Worm (Caenorhabditis elegans): ENCODE measurements around the gene T07F8.1.
A peak's percentile ranks its signal among the peaks of the same experiment; 100 is the strongest.

Gene T07F8.1

DNA sequence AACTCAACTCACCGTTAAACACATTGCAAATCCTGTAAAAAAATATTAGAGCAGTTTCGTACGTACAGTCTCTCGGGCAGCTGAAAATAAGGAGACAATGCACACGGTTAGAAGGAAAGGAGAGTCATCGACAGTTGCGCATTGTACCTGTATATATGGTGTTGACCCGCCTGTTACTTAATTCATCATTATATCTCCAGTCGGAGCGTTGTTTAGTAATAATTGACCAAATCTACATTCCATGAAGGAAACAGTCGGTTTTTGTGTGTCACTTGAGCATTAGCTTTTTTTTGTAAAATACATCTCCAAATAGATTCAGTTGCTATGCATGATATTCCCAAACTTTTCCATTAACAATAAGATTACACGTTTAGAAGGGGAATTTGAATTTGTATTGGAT is 13.3 kb downstream of the T07F8.1 start, which contains the start of gene C27H5.12:
TSS of gene C27H5.12 (minus strand) at position 101 of the 400 bp plus-strand sequence.
- TF ChIP-seq unc-39 (tag; optimal IDR thresholded peaks at IDR 0.05) (no peak), egl-27 (tag; optimal IDR thresholded peaks at IDR 0.05) (no peak), lsy-2 (tag; optimal IDR thresholded peaks at IDR 0.05) (no peak), Y55F3AM.14 (GFP tag; optimal IDR thresholded peaks at IDR 0.05) (no peak), zag-1 (tag; optimal IDR thresholded peaks at IDR 0.05) (no peak), nhr-129 (tag; optimal IDR thresholded peaks at IDR 0.05) (no peak), nhr-6 (tag; optimal IDR thresholded peaks at IDR 0.05) (no peak), mab-5 (tag; optimal IDR thresholded peaks at IDR 0.05) (no peak), nhr-21 (tag; optimal IDR thresholded peaks at IDR 0.05) (no peak), skn-1 (tag; optimal IDR thresholded peaks at IDR 0.05) (no peak), sma-3 (GFP tag; optimal IDR thresholded peaks at IDR 0.05) (no peak), ztf-11 (tag; optimal IDR thresholded peaks at IDR 0.05) (no peak), mbf-1 (tag; optimal IDR thresholded peaks at IDR 0.05) (no peak), nhr-237 (tag; optimal IDR thresholded peaks at IDR 0.05) (no peak), ceh-16 (tag; optimal IDR thresholded peaks at IDR 0.05) (no peak), ztf-1 (GFP tag; conservative IDR thresholded peaks at IDR 0.05) (no peak)

DNA sequence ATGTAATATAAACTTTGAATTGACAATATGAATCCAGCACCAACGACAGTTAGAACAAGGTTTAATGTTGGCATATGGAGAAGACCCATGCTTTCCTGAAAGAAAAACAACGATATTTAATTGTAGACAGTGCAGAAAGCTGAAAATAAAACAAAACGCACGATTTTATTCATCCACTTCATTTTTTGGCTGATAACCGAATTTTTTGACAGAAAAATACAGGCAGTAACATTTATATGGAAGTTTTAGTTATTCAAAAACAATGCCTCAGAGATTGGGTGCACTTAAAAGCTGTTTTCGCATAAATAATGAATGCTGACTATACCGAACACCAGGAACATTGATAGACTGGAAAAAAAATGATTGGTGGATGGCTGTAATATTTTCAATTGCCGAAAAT is 17.6 kb downstream of the T07F8.1 start, which contains the start of gene mfsd-13.2:
TSS of gene mfsd-13.2 (minus strand) at position 101 of the 400 bp plus-strand sequence.
- TF ChIP-seq lin-11 (tag; optimal IDR thresholded peaks at IDR 0.05) (no peak), ztf-4 (tag; optimal IDR thresholded peaks at IDR 0.05) (no peak), sem-4 (tag; optimal IDR thresholded peaks at IDR 0.05) (no peak), dmd-4 (tag; optimal IDR thresholded peaks at IDR 0.05) (no peak), zag-1 (tag; optimal IDR thresholded peaks at IDR 0.05) (no peak), mbf-1 (tag; optimal IDR thresholded peaks at IDR 0.05) (no peak), unc-39 (tag; optimal IDR thresholded peaks at IDR 0.05) (no peak), ztf-11 (tag; optimal IDR thresholded peaks at IDR 0.05) (no peak), sma-9 (GFP tag; optimal IDR thresholded peaks at IDR 0.05) (no peak), sma-9 (tag; optimal IDR thresholded peaks at IDR 0.05) (no peak), nhr-12 (tag; optimal IDR thresholded peaks at IDR 0.05) (no peak), R02D3.7 (tag; optimal IDR thresholded peaks at IDR 0.05) (no peak), nhr-23 (tag; optimal IDR thresholded peaks at IDR 0.05) (no peak), peb-1 (tag; optimal IDR thresholded peaks at IDR 0.05) (no peak), skn-1 (tag; optimal IDR thresholded peaks at IDR 0.05) (no peak), blmp-1 (tag; optimal IDR thresholded peaks at IDR 0.05; ENCODE audit: insufficient read depth) (no peak), nhr-21 (tag; optimal IDR thresholded peaks at IDR 0.05) (no peak), ceh-82 (tag; optimal IDR thresholded peaks at IDR 0.05) (no peak)

DNA sequence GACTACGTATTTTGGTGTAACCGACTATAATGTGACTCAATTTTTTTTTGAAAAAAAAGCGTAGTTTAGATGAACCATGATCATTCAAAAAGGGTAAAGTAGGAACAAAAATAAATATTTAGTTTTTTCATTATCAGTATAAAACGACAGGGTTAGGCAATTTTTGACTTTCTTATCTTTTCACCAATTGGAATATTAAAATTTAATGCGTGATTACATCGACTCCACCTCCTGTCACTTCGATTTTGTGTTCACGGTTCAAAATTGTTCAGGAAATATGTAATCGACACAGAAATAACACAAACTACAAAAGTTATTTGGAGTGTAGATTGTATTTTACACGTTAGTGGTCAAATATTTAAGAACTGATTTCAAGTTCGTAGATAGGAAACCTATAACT is 18.6 kb downstream of the T07F8.1 start:
- TF ChIP-seq crh-2 (tag; optimal IDR thresholded peaks at IDR 0.05) (peak; percentile 21), nhr-6 (tag; optimal IDR thresholded peaks at IDR 0.05) (no peak), ama-1 (optimal IDR thresholded peaks at IDR 0.05) (no peak), unc-62 (GFP tag; optimal IDR thresholded peaks at IDR 0.05) (no peak), R02D3.7 (tag; optimal IDR thresholded peaks at IDR 0.05) (no peak), fos-1 (tag; optimal IDR thresholded peaks at IDR 0.05) (peak; percentile 81), lin-39 (tag; optimal IDR thresholded peaks at IDR 0.05) (no peak), ZK546.5 (tag; optimal IDR thresholded peaks at IDR 0.05) (no peak), sma-9 (GFP tag; optimal IDR thresholded peaks at IDR 0.05) (peak; percentile 46), sma-9 (tag; optimal IDR thresholded peaks at IDR 0.05) (no peak), lin-11 (tag; optimal IDR thresholded peaks at IDR 0.05) (no peak), ztf-11 (tag; optimal IDR thresholded peaks at IDR 0.05) (no peak)

DNA sequence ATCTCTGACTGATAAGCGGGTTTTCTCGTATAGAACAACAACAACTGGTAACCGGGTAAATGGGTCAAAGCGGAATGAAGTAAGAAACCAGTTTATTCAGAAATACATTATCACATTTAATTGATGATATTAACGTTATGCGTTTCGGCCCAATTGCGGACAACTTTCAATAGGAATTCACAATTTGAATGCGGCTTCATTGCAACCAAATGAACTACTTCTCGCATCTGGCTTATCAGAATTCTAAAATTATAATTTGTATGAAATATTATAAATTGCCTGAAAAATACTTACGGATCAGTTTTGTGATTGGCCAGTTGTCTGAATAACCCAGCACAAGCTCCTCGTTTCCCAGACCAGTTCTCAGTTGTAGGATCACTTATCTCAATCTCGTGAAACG is 20.5 kb downstream of the T07F8.1 start, which contains the start of gene col-36:
TSS of gene col-36 (minus strand) at position 101 of the 400 bp plus-strand sequence.
- TF ChIP-seq egl-27 (tag; optimal IDR thresholded peaks at IDR 0.05) (no peak), nhr-77 (tag; optimal IDR thresholded peaks at IDR 0.05) (no peak), ztf-4 (tag; optimal IDR thresholded peaks at IDR 0.05) (no peak), elt-3 (tag; optimal IDR thresholded peaks at IDR 0.05) (no peak), zag-1 (tag; optimal IDR thresholded peaks at IDR 0.05) (no peak), unc-55 (GFP tag; optimal IDR thresholded peaks at IDR 0.05) (no peak)

Measured in whole organism, L2 larva.